Worm (Caenorhabditis elegans) whole organism, L1 larva: Measurements from ENCODE around the gene oac-4.

Source experiments
- ama-1 ChIP-seq: fragments of 150-350 bp; optimal IDR thresholded peaks from 2 replicates; lab custom pipeline; 2014
- jun-1 ChIP-seq: fragments of 150-350 bp; optimal IDR thresholded peaks from 2 replicates; lab custom pipeline; 2014; ENCODE audit warnings: missing biosample characterization, missing genetic modification reagents, missing genetic modification characterization
- nhr-76 ChIP-seq: sonication (generic microtip); optimal IDR thresholded peaks from 2 replicates; lab custom pipeline; 2017; ENCODE audit warnings: missing biosample characterization, missing genetic modification characterization
- nhr-90 ChIP-seq: sonication (generic microtip); optimal IDR thresholded peaks from 2 replicates; lab custom pipeline; 2016; ENCODE audit warnings: mild to moderate bottlenecking, missing genetic modification characterization, missing compliant biosample characterization; ENCODE audit not compliant: poor library complexity
- skn-1 ChIP-seq: fragments of 150-350 bp; optimal IDR thresholded peaks from 2 replicates; lab custom pipeline; 2014; ENCODE audit warnings: missing biosample characterization, missing genetic modification characterization
- ztf-11 ChIP-seq, 2 experiments: sonication (generic microtip); optimal IDR thresholded peaks; 2 replicates each; lab custom pipeline; 2016 to 2017; ENCODE audit warnings: missing genetic modification characterization in 2 of 2, missing biosample characterization in 1 of 2, missing compliant biosample characterization in 1 of 2

DNA sequence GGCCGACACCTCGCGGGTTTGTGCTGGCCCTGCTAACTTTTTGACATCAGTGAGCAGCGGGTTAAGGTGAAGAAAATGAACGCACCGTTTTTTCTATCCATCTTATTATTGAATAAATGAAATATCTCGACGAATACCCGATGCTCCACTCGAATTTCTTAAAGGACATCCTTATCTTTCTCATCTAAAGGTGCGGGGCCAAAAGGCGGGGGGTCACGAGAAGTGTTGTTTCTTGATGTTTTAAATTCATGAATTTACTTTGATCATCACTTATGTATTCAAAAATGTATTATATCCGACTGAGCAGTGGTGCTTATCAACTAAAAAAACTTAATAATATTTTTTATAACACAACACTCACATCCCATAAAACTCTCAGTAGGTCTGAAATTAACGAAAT is 28.8 kb upstream of the oac-4 start, which contains the start of gene nhr-261:
- TF ChIP-seq nhr-76 (tag; lab: Kevin White, UChicago) (no peak), ztf-11 (tag; optimal IDR thresholded peaks at IDR 0.05; lab: Kevin White, UChicago) (no peak), nhr-90 (tag; lab: Kevin White, UChicago) (no peak), skn-1 (tag; lab: Kevin White, UChicago) (no peak), jun-1 (tag; lab: Kevin White, UChicago) (no peak), ama-1 (lab: Kevin White, UChicago) (no peak)
